Fruit fly (Drosophila melanogaster) whole organism, embryonic: ENCODE measurements around the gene COX6B.

Source experiments
- ATbp ChIP-seq: fragments of 200-800 bp; sonication (Bioruptor generic); optimal IDR thresholded peaks from 2 replicates; lab custom pipeline; 2017; ENCODE audit warnings: missing biosample characterization, mild to moderate bottlenecking, missing genetic modification characterization, missing genetic modification reagents
- CG10321 ChIP-seq: fragments of 200-800 bp; sonication (Bioruptor generic); IDR thresholded peaks from 2 replicates; pipeline ENCODE4 v1.3.6; 2022; ENCODE audit warnings: missing biosample characterization, missing genetic modification characterization
- CG11504 ChIP-seq: fragments of 200-800 bp; sonication (Bioruptor generic); optimal IDR thresholded peaks from 3 replicates; lab custom pipeline; 2019; ENCODE audit warnings: missing biosample characterization, mild to moderate bottlenecking, missing genetic modification characterization, moderate library complexity
- CG11696 ChIP-seq: fragments of 200-800 bp; sonication (Bioruptor generic); IDR thresholded peaks from 2 replicates; pipeline ENCODE4 v1.3.6; 2022; ENCODE audit warnings: missing biosample characterization, missing genetic modification characterization
- CG12104 ChIP-seq: fragments of 200-800 bp; sonication (Bioruptor generic); optimal IDR thresholded peaks from 3 replicates; lab custom pipeline; 2016; ENCODE audit warnings: missing biosample characterization, missing genetic modification characterization
- CG12299 ChIP-seq: fragments of 200-800 bp; sonication (Bioruptor generic); optimal IDR thresholded peaks from 2 replicates; lab custom pipeline; 2018; ENCODE audit warnings: missing biosample characterization, mild to moderate bottlenecking, missing genetic modification characterization
- CG13287 ChIP-seq: fragments of 200-800 bp; sonication (Bioruptor generic); IDR thresholded peaks from 2 replicates; pipeline ENCODE4 v1.3.6; 2022; ENCODE audit warnings: missing biosample characterization, missing genetic modification characterization; ENCODE audit not compliant: partially characterized antibody
- CG14050 ChIP-seq: fragments of 200-800 bp; sonication (Bioruptor generic); IDR thresholded peaks from 3 replicates; pipeline ENCODE4 v1.3.6; 2022; ENCODE audit warnings: missing biosample characterization, missing genetic modification characterization
- CG14710 ChIP-seq: fragments of 200-800 bp; sonication (Bioruptor generic); optimal IDR thresholded peaks from 3 replicates; lab custom pipeline; 2019; ENCODE audit warnings: missing biosample characterization, mild to moderate bottlenecking, missing genetic modification characterization, moderate library complexity
- CG14860 ChIP-seq: fragments of 200-800 bp; sonication (Bioruptor generic); IDR thresholded peaks from 3 replicates; pipeline ENCODE4 v1.3.6; 2022; ENCODE audit warnings: missing biosample characterization, missing genetic modification characterization; ENCODE audit not compliant: partially characterized antibody
- CG15696 ChIP-seq: fragments of 200-800 bp; sonication (Bioruptor generic); optimal IDR thresholded peaks from 2 replicates; lab custom pipeline; 2019; ENCODE audit warnings: missing biosample characterization, mild to moderate bottlenecking, missing genetic modification characterization, moderate library complexity
- CG16779 ChIP-seq: fragments of 200-800 bp; sonication (Bioruptor generic); IDR thresholded peaks from 2 replicates; pipeline ENCODE4 v1.3.6; 2022; ENCODE audit warnings: missing biosample characterization, missing genetic modification characterization
- CG2712 ChIP-seq: fragments of 200-800 bp; optimal IDR thresholded peaks from 3 replicates; lab custom pipeline; 2019; ENCODE audit warnings: missing biosample characterization, mild to moderate bottlenecking, missing genetic modification characterization, moderate library complexity
- CG2875 ChIP-seq: fragments of 200-800 bp; sonication (Bioruptor generic); optimal IDR thresholded peaks from 2 replicates; lab custom pipeline; 2017; ENCODE audit warnings: missing biosample characterization, mild to moderate bottlenecking, missing genetic modification characterization, missing genetic modification reagents
- CG30020 ChIP-seq: fragments of 200-800 bp; optimal IDR thresholded peaks from 2 replicates; lab custom pipeline; 2019; ENCODE audit warnings: missing biosample characterization, mild to moderate bottlenecking, missing genetic modification characterization, moderate library complexity
- CG31224 ChIP-seq: fragments of 200-800 bp; sonication (Bioruptor generic); IDR thresholded peaks from 2 replicates; pipeline ENCODE4 v1.3.6; 2022; ENCODE audit warnings: missing biosample characterization, missing genetic modification characterization
- CG32532 ChIP-seq: fragments of 200-800 bp; sonication (Bioruptor generic); IDR thresholded peaks from 2 replicates; pipeline ENCODE4 v1.3.6; 2022; ENCODE audit warnings: missing biosample characterization, missing genetic modification characterization
- CG33213 ChIP-seq: fragments of 200-800 bp; sonication (Bioruptor generic); optimal IDR thresholded peaks from 3 replicates; lab custom pipeline; 2016; ENCODE audit warnings: missing biosample characterization, missing genetic modification characterization
- CG42726 ChIP-seq: fragments of 200-800 bp; sonication (Bioruptor generic); IDR thresholded peaks from 2 replicates; pipeline ENCODE4 v1.3.6; 2022; ENCODE audit warnings: missing biosample characterization, missing genetic modification characterization; ENCODE audit not compliant: partially characterized antibody
- CG7372 ChIP-seq: fragments of 200-800 bp; sonication (Bioruptor generic); IDR thresholded peaks from 2 replicates; pipeline ENCODE4 v1.3.6; 2022; ENCODE audit warnings: missing biosample characterization, missing genetic modification characterization
- CG9609 ChIP-seq: fragments of 200-800 bp; sonication (Bioruptor generic); optimal IDR thresholded peaks from 3 replicates; lab custom pipeline; 2016; ENCODE audit warnings: missing biosample characterization, missing genetic modification characterization
- CG9932 ChIP-seq: fragments of 200-800 bp; sonication (Bioruptor generic); IDR thresholded peaks from 2 replicates; pipeline ENCODE4 v1.3.6; 2022; ENCODE audit warnings: missing biosample characterization, missing genetic modification characterization
- Gsc ChIP-seq: fragments of 200-800 bp; sonication (Bioruptor generic); IDR thresholded peaks from 2 replicates; pipeline ENCODE4 v1.3.6; 2022; ENCODE audit warnings: missing biosample characterization, missing genetic modification characterization
- HHEX ChIP-seq: fragments of 200-800 bp; sonication (Bioruptor generic); optimal IDR thresholded peaks from 3 replicates; lab custom pipeline; 2017; ENCODE audit warnings: missing biosample characterization, mild to moderate bottlenecking, missing genetic modification characterization, missing genetic modification reagents
- Kr ChIP-seq: fragments of 200-800 bp; sonication (Bioruptor generic); optimal IDR thresholded peaks from 2 replicates; lab custom pipeline; 2017; ENCODE audit warnings: missing biosample characterization, mild to moderate bottlenecking, missing genetic modification characterization
- Mrtf ChIP-seq: fragments of 200-800 bp; sonication (Bioruptor generic); IDR thresholded peaks from 3 replicates; pipeline ENCODE4 v1.3.6; 2022; ENCODE audit warnings: missing biosample characterization, missing genetic modification characterization
- Ptx1 ChIP-seq: fragments of 200-800 bp; sonication (Bioruptor generic); IDR thresholded peaks from 2 replicates; pipeline ENCODE4 v1.3.6; 2022; ENCODE audit warnings: missing biosample characterization, missing genetic modification characterization
- Six4 ChIP-seq: fragments of 200-800 bp; sonication (Bioruptor generic); optimal IDR thresholded peaks from 2 replicates; lab custom pipeline; 2016; ENCODE audit warnings: missing biosample characterization, missing genetic modification characterization
- Sox102F ChIP-seq: fragments of 200-800 bp; sonication (Bioruptor generic); optimal IDR thresholded peaks from 2 replicates; lab custom pipeline; 2018; ENCODE audit warnings: missing biosample characterization, mild to moderate bottlenecking, missing genetic modification characterization, moderate library complexity
- Sry-δ ChIP-seq: fragments of 200-800 bp; sonication (Bioruptor generic); optimal IDR thresholded peaks from 2 replicates; lab custom pipeline; 2016; ENCODE audit warnings: missing biosample characterization, missing genetic modification characterization
- bbx ChIP-seq: fragments of 200-800 bp; sonication (Bioruptor generic); IDR thresholded peaks from 2 replicates; pipeline ENCODE4 v1.3.6; 2022; ENCODE audit warnings: missing biosample characterization, missing genetic modification characterization; ENCODE audit not compliant: partially characterized antibody
- bcd ChIP-seq: fragments of 200-800 bp; sonication (Bioruptor generic); optimal IDR thresholded peaks from 2 replicates; lab custom pipeline; 2017; ENCODE audit warnings: missing biosample characterization, mild to moderate bottlenecking, missing genetic modification characterization
- chif ChIP-seq, 2 experiments: fragments of 200-800 bp; sonication (Bioruptor generic); optimal IDR thresholded peaks; 3 replicates each; lab custom pipeline; 2016; ENCODE audit warnings: missing biosample characterization in 2 of 2, missing genetic modification characterization in 2 of 2
- corto ChIP-seq: fragments of 200-800 bp; sonication (Bioruptor generic); optimal IDR thresholded peaks from 2 replicates; lab custom pipeline; 2016; ENCODE audit warnings: missing biosample characterization, mild to moderate bottlenecking, missing genetic modification characterization, moderate library complexity
- crp ChIP-seq, 2 experiments: fragments of 200-800 bp; sonication (Bioruptor generic); optimal IDR thresholded peaks; 2 replicates in 1 of 2; 3 replicates in 1 of 2; lab custom pipeline; 2017; ENCODE audit warnings: missing biosample characterization in 2 of 2, missing genetic modification characterization in 2 of 2, mild to moderate bottlenecking in 1 of 2, moderate library complexity in 1 of 2
- ewg ChIP-seq: fragments of 200-800 bp; sonication (Bioruptor generic); optimal IDR thresholded peaks from 3 replicates; lab custom pipeline; 2017; ENCODE audit warnings: mild to moderate bottlenecking, missing biosample characterization, missing genetic modification reagents, missing genetic modification characterization
- fru ChIP-seq: fragments of >200 bp; optimal IDR thresholded peaks from 2 replicates; lab custom pipeline; 2017
- ftz-f1 ChIP-seq: fragments of 200-800 bp; sonication (Bioruptor generic); optimal IDR thresholded peaks from 2 replicates; lab custom pipeline; 2016; ENCODE audit warnings: missing biosample characterization, missing genetic modification characterization
- gce ChIP-seq: fragments of 200-800 bp; sonication (Bioruptor generic); IDR thresholded peaks from 3 replicates; pipeline ENCODE4 v1.3.6; 2022; ENCODE audit warnings: missing biosample characterization, missing genetic modification characterization
- ind ChIP-seq: fragments of 200-800 bp; sonication (Bioruptor generic); optimal IDR thresholded peaks from 3 replicates; lab custom pipeline; 2016; ENCODE audit warnings: missing biosample characterization, missing genetic modification characterization
- maf-S ChIP-seq: fragments of 200-800 bp; sonication (Bioruptor generic); optimal IDR thresholded peaks from 2 replicates; lab custom pipeline; 2016; ENCODE audit warnings: missing biosample characterization, missing genetic modification characterization
- nom ChIP-seq: fragments of 200-800 bp; sonication (Bioruptor generic); optimal IDR thresholded peaks from 2 replicates; lab custom pipeline; 2017; ENCODE audit warnings: missing biosample characterization, missing genetic modification characterization, mild to moderate bottlenecking, moderate library complexity, missing genetic modification reagents
- pnt ChIP-seq: fragments of 200-800 bp; sonication (Bioruptor generic); optimal IDR thresholded peaks from 3 replicates; lab custom pipeline; 2016; ENCODE audit warnings: missing biosample characterization, missing genetic modification characterization
- sc ChIP-seq, 3 experiments: fragments of >200 bp in 2 of 3; fragments of 200-800 bp in 1 of 3; sonication (Bioruptor generic) in 1 of 3; optimal IDR thresholded peaks; 2 replicates in 2 of 3; 3 replicates in 1 of 3; lab custom pipeline; 2017; ENCODE audit warnings: mild to moderate bottlenecking in 1 of 3, missing biosample characterization in 1 of 3, missing genetic modification characterization in 1 of 3, missing genetic modification reagents in 1 of 3
- sens ChIP-seq: fragments of 200-800 bp; sonication (Bioruptor generic); peaks from one replicate; lab custom pipeline; 2016; ENCODE audit warnings: missing biosample characterization, missing genetic modification characterization
- sens-2 ChIP-seq: fragments of 200-800 bp; sonication (Bioruptor generic); IDR thresholded peaks from 2 replicates; pipeline ENCODE4 v1.3.6; 2022; ENCODE audit warnings: missing biosample characterization, missing genetic modification characterization
- shn ChIP-seq: fragments of 200-800 bp; sonication (Bioruptor generic); optimal IDR thresholded peaks from 3 replicates; lab custom pipeline; 2016; ENCODE audit warnings: missing biosample characterization, missing genetic modification characterization
- usp ChIP-seq: fragments of >200 bp; optimal IDR thresholded peaks from 2 replicates; lab custom pipeline; 2017; ENCODE audit warnings: missing biosample characterization, missing genetic modification characterization

The COX6B gene

DNA sequence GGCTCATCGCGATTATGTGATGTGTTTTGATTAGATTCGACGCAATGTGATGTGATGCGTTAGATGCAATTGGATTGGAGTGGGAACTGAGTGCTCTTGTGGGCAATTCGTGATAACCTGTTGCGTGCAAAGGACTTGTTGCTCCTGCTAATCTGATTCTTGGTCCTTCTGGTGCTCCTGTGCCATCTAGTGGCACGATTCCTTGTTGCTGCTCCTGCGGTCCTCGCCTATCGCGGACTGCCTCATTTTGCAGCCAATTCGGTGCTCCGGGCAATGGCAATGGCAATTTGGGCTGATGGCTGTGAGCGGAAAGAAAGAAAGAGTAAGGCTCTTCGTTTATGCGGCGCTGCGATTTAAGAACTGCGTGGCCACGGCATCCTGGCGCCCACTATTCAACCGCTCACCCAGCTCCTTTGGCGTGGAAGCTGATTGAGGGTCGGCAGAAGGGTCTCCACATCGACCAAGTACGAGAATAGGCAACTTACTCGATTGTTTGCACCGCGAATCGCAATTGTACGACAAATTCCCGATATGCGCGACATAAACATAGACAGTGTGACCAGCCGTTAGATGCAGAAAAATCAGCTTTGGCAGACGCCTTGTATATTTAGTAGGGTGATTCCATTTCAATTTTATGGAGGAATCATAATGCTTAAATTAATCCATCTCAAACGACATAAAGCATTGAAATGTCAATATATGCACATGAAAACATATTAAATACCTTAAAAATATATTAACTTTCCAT, 51.0 kb downstream of the COX6B start, which contains the start of gene Mer (continued):
- TF ChIP-seq gce (GFP tag; lab: Robert Waterston, UW) (peak; percentile 70; the same call in 1 of the 3 replicates), CG15696 (peak; percentile 68), CG32532 (GFP tag; lab: Robert Waterston, UW) (peak; percentile 89), CG7372 (peak; percentile 81), Gsc (GFP tag; lab: Robert Waterston, UW) (peak; percentile 41; the same call in 1 of the 2 replicates), CG30020 (tag; lab: Kevin White, UChicago) (peak; percentile 63), CG16779 (GFP tag; lab: Robert Waterston, UW) (0 out of 2 replicates have a peak, but pooled peaks have one; percentile 27), CG10321 (GFP tag; lab: Robert Waterston, UW) (peak; percentile 30; the same call in 1 of the 2 replicates), CG12104 (GFP tag; lab: Kevin White, UChicago) (peak; percentile 6), Sry-δ (peak; percentile 55), bbx (GFP tag; lab: Robert Waterston, UW) (no peak), CG14050 (GFP tag; lab: Robert Waterston, UW) (peak; percentile 80), CG42726 (GFP tag; lab: Robert Waterston, UW) (no peak), pnt (peak; percentile 76), CG11696 (GFP tag; lab: Robert Waterston, UW) (no peak), CG12299 (tag; lab: Kevin White, UChicago) (peak; percentile 84), CG31224 (GFP tag; lab: Robert Waterston, UW) (peak; percentile 63), CG2712 (tag; lab: Kevin White, UChicago) (peak; percentile 86), Mrtf (peak; percentile 85), usp (GFP tag; lab: Kevin White, UChicago) (no peak), ftz-f1 (peak; percentile 73), corto (GFP tag; lab: Kevin White, UChicago) (peak; percentile 6), CG2875 (GFP tag; lab: Kevin White, UChicago) (peak; percentile 63), CG9932 (GFP tag; lab: Robert Waterston, UW) (peak; percentile 76), maf-S (GFP tag; lab: Kevin White, UChicago) (peak; percentile 81), CG9609 (peak; percentile 86), Kr (no peak), ATbp (peak; percentile 73), CG14860 (GFP tag; lab: Robert Waterston, UW) (no peak), fru (lab: Kevin White, UChicago) (no peak), Six4 (GFP tag; lab: Kevin White, UChicago) (peak; percentile 78), CG11504 (peak; percentile 85), nom (peak; percentile 79), HHEX (GFP tag; lab: Kevin White, UChicago) (peak; percentile 83), crp (GFP tag; optimal IDR thresholded peaks at IDR 0.05; lab: Kevin White, UChicago) (peak in 1 of 2 experiments; percentile 35), ewg (peak; percentile 68), Sox102F (GFP tag; lab: Kevin White, UChicago) (no peak), CG33213 (GFP tag; lab: Kevin White, UChicago) (peak; percentile 76), chif (GFP tag; optimal IDR thresholded peaks at IDR 0.05; lab: Kevin White, UChicago) (peak; percentile 69 to 85), CG14710 (tag; lab: Kevin White, UChicago) (peak; percentile 62), CG13287 (GFP tag; lab: Robert Waterston, UW) (peak; percentile 53; the same call in 1 of the 2 replicates), ind (GFP tag; lab: Kevin White, UChicago) (peak; percentile 84), shn (peak; percentile 89), sens (peak; percentile 95), sc (optimal IDR thresholded peaks at IDR 0.05; lab: Kevin White, UChicago) (no peak), sc (GFP tag; optimal IDR thresholded peaks at IDR 0.05; lab: Kevin White, UChicago) (no peak), sens-2 (GFP tag; lab: Robert Waterston, UW) (0 out of 2 replicates have a peak, but pooled peaks have one; percentile 58), Ptx1 (peak; percentile 81), bcd (peak; percentile 85)
